Worm (Caenorhabditis elegans): ENCODE results near the gene srbc-19.

DNA sequence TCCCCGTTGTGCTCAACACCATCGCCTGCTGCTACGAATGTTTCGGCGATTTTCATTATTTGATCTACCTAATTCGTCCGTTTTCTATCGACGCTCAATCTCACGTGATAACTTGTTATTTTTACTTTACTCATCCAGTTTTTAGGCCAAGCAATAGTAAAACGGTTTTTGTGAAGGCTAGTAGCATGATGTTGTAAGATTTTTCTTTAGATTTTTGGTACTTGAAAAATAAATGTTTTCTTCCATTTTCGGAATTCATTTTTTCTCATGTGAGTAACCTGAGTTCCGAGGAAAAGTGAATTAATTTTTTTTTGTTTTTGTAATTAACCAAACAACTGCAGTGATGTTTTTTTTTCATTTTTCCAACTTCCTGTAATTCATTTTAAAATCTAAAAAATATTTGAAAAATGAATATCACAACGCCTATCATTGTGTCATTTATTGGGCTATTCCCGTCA, 10.8 kb upstream of the srbc-19 start, which contains the start of gene srbc-17:
- TF ChIP-seq unc-130 (tag; optimal IDR thresholded peaks at IDR 0.05) (no peak), sox-4 (tag; optimal IDR thresholded peaks at IDR 0.05) (no peak), pqm-1 (tag; optimal IDR thresholded peaks at IDR 0.05) (no peak), unc-62 (GFP tag; optimal IDR thresholded peaks at IDR 0.05) (no peak), lir-3 (tag; optimal IDR thresholded peaks at IDR 0.05; ENCODE audit: poor library complexity) (no peak), fos-1 (tag; optimal IDR thresholded peaks at IDR 0.05) (no peak), hlh-4 (tag; optimal IDR thresholded peaks at IDR 0.05) (no peak)

All from whole organism, L1 larva.